Worm (Caenorhabditis elegans) whole organism, mixed stage, embryonic: ENCODE measurements around the gene bir-1.

Experiments used
- bed-3 ChIP-seq: fragments of 200-800 bp; sonication (Bioruptor generic); optimal IDR thresholded peaks from 3 replicates; lab custom pipeline; 2018; ENCODE audit warnings: mild to moderate bottlenecking, missing genetic modification characterization, moderate library complexity, missing compliant biosample characterization
- blmp-1 ChIP-seq: fragments of 150-350 bp; optimal IDR thresholded peaks from 2 replicates; lab custom pipeline; 2014; ENCODE audit warnings: missing biosample characterization, missing genetic modification characterization
- ceh-39 ChIP-seq: fragments of 150-350 bp; optimal IDR thresholded peaks from 2 replicates; lab custom pipeline; 2014; ENCODE audit warnings: missing biosample characterization, missing genetic modification characterization
- ceh-43 ChIP-seq: fragments of 200-800 bp; sonication (Bioruptor generic); optimal IDR thresholded peaks from 2 replicates; lab custom pipeline; 2018; ENCODE audit warnings: mild to moderate bottlenecking, missing genetic modification characterization, moderate library complexity, missing compliant biosample characterization
- ceh-83 ChIP-seq: fragments of 200-800 bp; sonication (Bioruptor generic); optimal IDR thresholded peaks from 2 replicates; lab custom pipeline; 2018; ENCODE audit warnings: mild to moderate bottlenecking, missing genetic modification characterization, missing compliant biosample characterization
- ces-1 ChIP-seq: fragments of 150-350 bp; optimal IDR thresholded peaks from 2 replicates; lab custom pipeline; 2014; ENCODE audit warnings: missing biosample characterization, missing genetic modification reagents, missing genetic modification characterization
- cnd-1 ChIP-seq: fragments of 200-800 bp; sonication (Bioruptor generic); optimal IDR thresholded peaks from 2 replicates; lab custom pipeline; 2018; ENCODE audit warnings: mild to moderate bottlenecking, missing genetic modification characterization, missing compliant biosample characterization
- drap-1 ChIP-seq: fragments of 200-800 bp; sonication (Bioruptor generic); optimal IDR thresholded peaks from 3 replicates; lab custom pipeline; 2018; ENCODE audit warnings: mild to moderate bottlenecking, missing genetic modification characterization, missing compliant biosample characterization
- elt-1 ChIP-seq: sonication (generic microtip); optimal IDR thresholded peaks from 2 replicates; lab custom pipeline; 2017; ENCODE audit warnings: missing genetic modification characterization, mild to moderate bottlenecking, missing compliant biosample characterization, antibody characterized with exemption, moderate library complexity, borderline replicate concordance; ENCODE audit not compliant: insufficient read depth
- elt-3 ChIP-seq: fragments of 150-350 bp; optimal IDR thresholded peaks from 2 replicates; lab custom pipeline; 2014; ENCODE audit warnings: missing biosample characterization, missing genetic modification characterization
- ham-2 ChIP-seq: fragments of 200-800 bp; sonication (Bioruptor generic); optimal IDR thresholded peaks from 2 replicates; lab custom pipeline; 2018; ENCODE audit warnings: mild to moderate bottlenecking, missing genetic modification characterization, missing compliant biosample characterization
- hlh-1 ChIP-seq: fragments of 150-350 bp; optimal IDR thresholded peaks from 2 replicates; lab custom pipeline; 2014; ENCODE audit warnings: missing biosample characterization, missing genetic modification reagents, missing genetic modification characterization
- lin-13 ChIP-seq: fragments of 150-350 bp; optimal IDR thresholded peaks from 2 replicates; lab custom pipeline; 2014; ENCODE audit warnings: missing biosample characterization, missing genetic modification characterization
- lin-32 ChIP-seq: fragments of 200-800 bp; sonication (Bioruptor generic); optimal IDR thresholded peaks from 2 replicates; lab custom pipeline; 2018; ENCODE audit warnings: mild to moderate bottlenecking, missing genetic modification characterization, missing compliant biosample characterization
- lsy-2 ChIP-seq: fragments of 150-350 bp; optimal IDR thresholded peaks from 2 replicates; lab custom pipeline; 2014; ENCODE audit warnings: missing biosample characterization, missing genetic modification characterization
- mab-5 ChIP-seq: fragments of 150-350 bp; optimal IDR thresholded peaks from 2 replicates; lab custom pipeline; 2014; ENCODE audit warnings: missing biosample characterization, missing genetic modification characterization
- mep-1 ChIP-seq: fragments of 150-350 bp; optimal IDR thresholded peaks from 2 replicates; lab custom pipeline; 2017; ENCODE audit warnings: missing biosample characterization, missing genetic modification reagents, missing genetic modification characterization, inconsistent platforms
- mls-2 ChIP-seq: sonication (generic microtip); optimal IDR thresholded peaks from 2 replicates; lab custom pipeline; 2016; ENCODE audit warnings: mild to moderate bottlenecking, missing genetic modification characterization, moderate library complexity, missing compliant biosample characterization
- nhr-12 ChIP-seq: fragments of 150-350 bp; optimal IDR thresholded peaks from 2 replicates; lab custom pipeline; 2014; ENCODE audit warnings: missing biosample characterization, missing genetic modification characterization
- nhr-2 ChIP-seq: fragments of 150-350 bp; optimal IDR thresholded peaks from 2 replicates; lab custom pipeline; 2014; ENCODE audit warnings: missing biosample characterization, missing genetic modification characterization
- nhr-237 ChIP-seq: fragments of 150-350 bp; optimal IDR thresholded peaks from 2 replicates; lab custom pipeline; 2014; ENCODE audit warnings: missing biosample characterization, missing genetic modification characterization
- nhr-28 ChIP-seq: fragments of 150-350 bp; optimal IDR thresholded peaks from 2 replicates; lab custom pipeline; 2014; ENCODE audit warnings: missing biosample characterization, missing genetic modification characterization
- nhr-76 ChIP-seq: sonication (generic microtip); optimal IDR thresholded peaks from 2 replicates; lab custom pipeline; 2017; ENCODE audit warnings: missing biosample characterization, missing genetic modification characterization
- sem-2 ChIP-seq: fragments of 200-800 bp; sonication (Bioruptor generic); optimal IDR thresholded peaks from 2 replicates; lab custom pipeline; 2018; ENCODE audit warnings: mild to moderate bottlenecking, missing genetic modification characterization, missing compliant biosample characterization
- snpc-4 ChIP-seq: fragments of 150-350 bp; optimal IDR thresholded peaks from 2 replicates; lab custom pipeline; 2014; ENCODE audit warnings: missing biosample characterization, missing genetic modification characterization
- sptf-1 ChIP-seq: sonication (generic microtip); optimal IDR thresholded peaks from 2 replicates; lab custom pipeline; 2017; ENCODE audit warnings: mild to moderate bottlenecking, missing genetic modification characterization, moderate library complexity, missing compliant biosample characterization
- tbx-8 ChIP-seq: fragments of 200-800 bp; sonication (Bioruptor generic); optimal IDR thresholded peaks from 2 replicates; lab custom pipeline; 2018; ENCODE audit warnings: mild to moderate bottlenecking, missing genetic modification characterization, moderate library complexity, missing compliant biosample characterization
- unc-120 ChIP-seq: sonication (generic microtip); optimal IDR thresholded peaks from 2 replicates; lab custom pipeline; 2017; ENCODE audit warnings: missing genetic modification characterization, missing compliant biosample characterization; ENCODE audit not compliant: poor library complexity, severe bottlenecking
- unc-39 ChIP-seq: fragments of 150-350 bp; optimal IDR thresholded peaks from 2 replicates; lab custom pipeline; 2014; ENCODE audit warnings: missing biosample characterization, missing genetic modification characterization
- unc-62 ChIP-seq: fragments of 150-350 bp; optimal IDR thresholded peaks from 2 replicates; lab custom pipeline; 2014; ENCODE audit warnings: missing biosample characterization, missing genetic modification reagents, missing genetic modification characterization
- ztf-11 ChIP-seq: fragments of 150-350 bp; optimal IDR thresholded peaks from 2 replicates; lab custom pipeline; 2014; ENCODE audit warnings: missing biosample characterization, missing genetic modification characterization

The bir-1 gene

DNA sequence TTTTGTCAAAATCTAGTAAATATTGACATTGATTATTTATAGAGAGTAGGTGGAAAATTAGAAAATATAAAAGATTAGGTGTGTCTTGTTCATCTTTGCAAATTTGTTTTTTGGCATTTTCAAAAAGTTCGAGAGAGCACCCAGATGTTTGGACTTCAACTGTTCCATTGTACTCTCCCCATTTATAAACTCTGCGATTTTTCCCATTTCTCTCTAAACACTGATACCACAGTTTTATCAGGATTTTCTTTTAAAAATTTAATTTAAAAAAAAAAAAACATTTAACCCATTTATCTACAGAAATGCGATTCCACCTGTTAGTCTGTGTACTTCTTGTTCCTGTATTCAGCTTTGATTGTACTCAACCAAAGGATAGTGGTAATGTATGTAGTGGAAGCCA is 31.3 kb upstream of the bir-1 start, which contains the start of gene tag-290:
Gene tag-290, plus strand, starts transcription at position 301 of the 400 bp plus-strand sequence.
- TF ChIP-seq sptf-1 (tag; lab: Kevin White, UChicago) (no peak), bed-3 (GFP tag; lab: Kevin White, UChicago) (no peak), snpc-4 (tag; lab: Kevin White, UChicago) (no peak), ceh-43 (GFP tag; lab: Kevin White, UChicago) (no peak), lin-32 (GFP tag; lab: Kevin White, UChicago) (no peak), nhr-237 (tag; lab: Kevin White, UChicago) (no peak), blmp-1 (tag; lab: Kevin White, UChicago) (no peak), elt-1 (no peak), unc-62 (GFP tag; lab: Kevin White, UChicago) (no peak), hlh-1 (tag; lab: Kevin White, UChicago) (no peak), unc-120 (tag; lab: Kevin White, UChicago) (no peak), drap-1 (GFP tag; lab: Kevin White, UChicago) (no peak), elt-3 (tag; lab: Kevin White, UChicago) (no peak), ham-2 (GFP tag; lab: Kevin White, UChicago) (no peak)

DNA sequence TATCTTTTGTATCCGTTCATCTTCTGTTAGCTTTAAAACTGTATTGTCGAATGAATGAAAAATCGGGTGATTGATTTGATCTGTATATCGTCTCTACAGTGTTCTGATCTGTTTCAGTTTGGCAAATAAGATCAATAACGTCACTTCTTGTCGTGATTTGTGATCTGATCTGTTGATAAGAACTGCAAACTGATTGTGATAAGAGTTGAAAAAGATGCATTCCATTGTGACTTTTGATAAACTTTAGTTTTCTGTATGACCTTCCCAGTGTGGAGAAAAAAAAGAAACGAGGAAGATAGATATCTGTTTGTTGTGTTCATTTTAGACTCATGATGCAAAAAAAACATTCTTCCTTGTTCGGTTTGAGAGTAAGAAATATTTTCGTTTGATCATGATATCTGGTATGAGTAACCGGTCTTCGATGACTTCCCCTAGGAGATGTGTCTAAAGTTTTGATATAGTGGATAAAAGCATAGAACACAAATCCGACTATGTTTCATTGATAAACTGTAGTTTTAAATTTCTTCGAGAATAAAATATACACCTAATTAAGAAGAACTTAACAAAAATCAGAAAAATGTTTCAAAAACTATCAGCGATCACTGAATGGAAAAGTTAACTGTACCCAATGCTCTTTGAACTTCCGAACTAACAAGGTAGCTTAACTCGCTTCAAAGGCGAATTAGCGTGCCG is 29.3 kb upstream of the bir-1 start:
- TF ChIP-seq mls-2 (tag; lab: Kevin White, UChicago) = no peak
- no peak for TF ChIP-seq nhr-28 (tag; lab: Kevin White, UChicago)
- TF ChIP-seq elt-1 = peak; percentile 67
- no peak for TF ChIP-seq drap-1 (GFP tag; lab: Kevin White, UChicago)

DNA sequence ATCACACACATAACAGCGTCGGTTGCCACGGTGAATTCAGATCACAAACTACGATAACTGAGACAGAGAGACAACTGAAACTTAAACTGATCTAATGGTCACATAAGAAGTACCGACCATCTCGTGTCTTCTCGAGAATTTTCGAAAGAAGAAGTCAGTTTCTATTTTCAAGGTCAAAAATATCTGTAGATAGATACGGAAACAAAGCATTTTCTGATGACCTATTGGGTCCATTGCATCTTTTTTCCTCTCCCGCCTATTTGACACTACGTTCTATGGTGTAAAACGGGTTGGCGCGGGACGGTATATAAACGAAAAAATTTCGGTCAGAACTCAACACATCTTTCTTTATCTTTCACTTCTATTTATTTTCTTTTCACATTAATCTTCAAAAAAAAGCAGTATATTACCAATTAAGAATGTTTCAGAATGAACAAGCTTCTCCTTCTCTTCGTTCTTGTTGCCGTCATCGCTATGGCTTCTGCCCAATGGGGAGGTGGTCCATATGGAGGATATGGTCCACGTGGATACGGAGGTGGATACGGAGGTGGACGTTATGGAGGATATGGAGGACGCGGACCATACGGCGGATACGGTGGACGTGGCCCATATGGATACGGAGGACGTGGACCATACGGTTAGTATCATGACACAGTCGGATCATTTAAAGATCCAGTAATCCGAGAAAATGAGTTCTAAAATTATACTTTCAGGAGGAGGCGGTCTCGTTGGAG is 28.2 kb upstream of the bir-1 start, which contains the start of gene nlp-24:
Gene nlp-24, plus strand, starts transcription at position 429 of the 734 bp plus-strand sequence.
- TF ChIP-seq sem-2 = no peak
- no peak for TF ChIP-seq mls-2 (tag; lab: Kevin White, UChicago)
- no peak for TF ChIP-seq ces-1 (GFP tag; lab: Kevin White, UChicago)
- no peak for TF ChIP-seq ceh-39 (tag; lab: Kevin White, UChicago)
- TF ChIP-seq ceh-83 (GFP tag; lab: Kevin White, UChicago) = no peak
- TF ChIP-seq nhr-28 (tag; lab: Kevin White, UChicago) = no peak
- TF ChIP-seq cnd-1 (tag; lab: Kevin White, UChicago) = no peak
- TF ChIP-seq unc-120 (tag; lab: Kevin White, UChicago) = no peak
- no peak for TF ChIP-seq elt-3 (tag; lab: Kevin White, UChicago)
- no peak for TF ChIP-seq tbx-8 (GFP tag; lab: Kevin White, UChicago)
- no peak for TF ChIP-seq nhr-12 (tag; lab: Kevin White, UChicago)
- TF ChIP-seq hlh-1 (tag; lab: Kevin White, UChicago) = no peak
- TF ChIP-seq snpc-4 (tag; lab: Kevin White, UChicago) = no peak

DNA sequence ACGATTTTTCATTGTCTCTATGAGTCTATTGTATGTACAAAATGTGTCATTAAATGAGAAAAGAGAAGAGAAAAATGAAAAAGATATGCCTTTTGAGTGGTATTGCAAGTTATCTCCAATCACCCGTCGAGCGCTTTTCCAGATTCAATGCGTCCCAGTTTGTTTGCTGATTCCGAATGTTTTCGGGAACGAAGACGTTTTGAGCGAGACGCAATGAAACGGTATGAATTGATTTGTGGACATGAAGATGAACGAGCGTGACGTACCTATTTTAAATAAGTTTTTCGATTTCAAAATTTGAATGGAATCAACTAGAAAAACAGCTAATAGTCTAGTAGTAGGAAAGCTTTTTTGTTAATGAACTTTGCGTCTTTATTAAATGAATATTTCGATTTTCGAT is 27.5 kb upstream of the bir-1 start:
- TF ChIP-seq nhr-237 (tag; lab: Kevin White, UChicago) (no peak), mab-5 (tag; lab: Kevin White, UChicago) (no peak), tbx-8 (GFP tag; lab: Kevin White, UChicago) (no peak), ces-1 (GFP tag; lab: Kevin White, UChicago) (no peak), unc-39 (tag; lab: Kevin White, UChicago) (no peak), mep-1 (tag; lab: Kevin White, UChicago) (no peak), drap-1 (GFP tag; lab: Kevin White, UChicago) (no peak), nhr-76 (tag; lab: Kevin White, UChicago) (no peak), ceh-83 (GFP tag; lab: Kevin White, UChicago) (no peak), lsy-2 (tag; lab: Kevin White, UChicago) (no peak), hlh-1 (tag; lab: Kevin White, UChicago) (no peak), lin-13 (tag; lab: Kevin White, UChicago) (no peak), nhr-28 (tag; lab: Kevin White, UChicago) (no peak), ztf-11 (tag; lab: Kevin White, UChicago) (no peak), nhr-2 (no peak)
- TF ChIP-seq, all 35 proteins: peak for 0
